Fruit fly (Drosophila melanogaster) whole organism, embryonic: ENCODE results near the gene CG33298.
A peak's percentile ranks its signal among the peaks of the same experiment; 100 is the strongest.

Experiments
- CG12155 ChIP-seq: fragments of 200-800 bp; sonication (Bioruptor generic); optimal IDR thresholded peaks from 3 replicates; lab custom pipeline; 2016; ENCODE audit warnings: missing biosample characterization, missing genetic modification characterization
- CG13287 ChIP-seq: fragments of 200-800 bp; sonication (Bioruptor generic); IDR thresholded peaks from 2 replicates; pipeline ENCODE4 v1.3.6; 2022; ENCODE audit warnings: missing biosample characterization, missing genetic modification characterization; ENCODE audit not compliant: partially characterized antibody
- CG14860 ChIP-seq: fragments of 200-800 bp; sonication (Bioruptor generic); IDR thresholded peaks from 3 replicates; pipeline ENCODE4 v1.3.6; 2022; ENCODE audit warnings: missing biosample characterization, missing genetic modification characterization; ENCODE audit not compliant: partially characterized antibody
- CG15269 ChIP-seq: fragments of 200-800 bp; sonication (Bioruptor generic); optimal IDR thresholded peaks from 2 replicates; lab custom pipeline; 2018; ENCODE audit warnings: missing biosample characterization, mild to moderate bottlenecking, missing genetic modification characterization, moderate library complexity
- CG15514 ChIP-seq: fragments of 200-800 bp; sonication (Bioruptor generic); optimal IDR thresholded peaks from 3 replicates; lab custom pipeline; 2017; ENCODE audit warnings: missing biosample characterization, missing genetic modification characterization, mild to moderate bottlenecking, moderate library complexity, missing genetic modification reagents
- CG18599 ChIP-seq: fragments of 200-800 bp; sonication (Bioruptor generic); optimal IDR thresholded peaks from 3 replicates; lab custom pipeline; 2017; ENCODE audit warnings: missing biosample characterization, missing genetic modification characterization, mild to moderate bottlenecking, moderate library complexity, missing genetic modification reagents
- CG2116 ChIP-seq: fragments of 200-800 bp; sonication (Bioruptor generic); optimal IDR thresholded peaks from 3 replicates; lab custom pipeline; 2018; ENCODE audit warnings: missing biosample characterization, mild to moderate bottlenecking, missing genetic modification characterization
- CG30020 ChIP-seq: fragments of 200-800 bp; optimal IDR thresholded peaks from 2 replicates; lab custom pipeline; 2019; ENCODE audit warnings: missing biosample characterization, mild to moderate bottlenecking, missing genetic modification characterization, moderate library complexity
- CG3163 ChIP-seq: fragments of 200-800 bp; sonication (Bioruptor generic); optimal IDR thresholded peaks from 3 replicates; lab custom pipeline; 2016; ENCODE audit warnings: missing biosample characterization, missing genetic modification characterization
- CG3407 ChIP-seq: fragments of 200-800 bp; sonication (Bioruptor generic); optimal IDR thresholded peaks from 2 replicates; lab custom pipeline; 2018; ENCODE audit warnings: missing biosample characterization, mild to moderate bottlenecking, missing genetic modification characterization
- CG3726 ChIP-seq: fragments of 200-800 bp; sonication (Bioruptor generic); IDR thresholded peaks from 3 replicates; pipeline ENCODE4, ENCODE4 v1.3.6; 2022; ENCODE audit warnings: missing biosample characterization, missing genetic modification characterization
- CG3847 ChIP-seq: fragments of 200-800 bp; sonication (Bioruptor generic); IDR thresholded peaks from 2 replicates; pipeline ENCODE4 v1.3.6; 2022; ENCODE audit warnings: missing biosample characterization, missing genetic modification characterization
- CG42726 ChIP-seq: fragments of 200-800 bp; sonication (Bioruptor generic); IDR thresholded peaks from 2 replicates; pipeline ENCODE4 v1.3.6; 2022; ENCODE audit warnings: missing biosample characterization, missing genetic modification characterization; ENCODE audit not compliant: partially characterized antibody
- CG7271 ChIP-seq: fragments of 200-800 bp; sonication (Bioruptor generic); optimal IDR thresholded peaks from 2 replicates; lab custom pipeline; 2018; ENCODE audit warnings: missing biosample characterization, mild to moderate bottlenecking, missing genetic modification characterization, moderate library complexity
- CG7987 ChIP-seq: fragments of 200-800 bp; sonication (Bioruptor generic); optimal IDR thresholded peaks from 2 replicates; lab custom pipeline; 2018; ENCODE audit warnings: missing biosample characterization, mild to moderate bottlenecking, missing genetic modification characterization, moderate library complexity
- CG8359 ChIP-seq: fragments of 200-800 bp; sonication (Bioruptor generic); optimal IDR thresholded peaks from 2 replicates; lab custom pipeline; 2017; ENCODE audit warnings: missing biosample characterization, mild to moderate bottlenecking, missing genetic modification characterization, borderline replicate concordance
- CG8388 ChIP-seq: fragments of 200-800 bp; sonication (Bioruptor generic); optimal IDR thresholded peaks from 2 replicates; lab custom pipeline; 2019; ENCODE audit warnings: missing biosample characterization, mild to moderate bottlenecking, missing genetic modification characterization, moderate library complexity
- Deaf1 ChIP-seq: fragments of 200-800 bp; optimal IDR thresholded peaks from 3 replicates; lab custom pipeline; 2019; ENCODE audit warnings: missing biosample characterization, mild to moderate bottlenecking, missing genetic modification characterization, moderate library complexity
- Dp ChIP-seq: fragments of 200-800 bp; sonication (Bioruptor generic); optimal IDR thresholded peaks from 2 replicates; lab custom pipeline; 2018; ENCODE audit warnings: missing biosample characterization, mild to moderate bottlenecking, missing genetic modification characterization, moderate library complexity
- Dref ChIP-seq: fragments of 200-800 bp; sonication (Bioruptor generic); IDR thresholded peaks from 2 replicates; pipeline ENCODE4 v1.3.6; 2022; ENCODE audit warnings: missing biosample characterization, missing genetic modification characterization
- Hsf ChIP-seq: fragments of 200-800 bp; sonication (Bioruptor generic); optimal IDR thresholded peaks from 3 replicates; lab custom pipeline; 2016; ENCODE audit warnings: missing biosample characterization, missing genetic modification characterization
- Jarid2 ChIP-seq: fragments of 200-800 bp; sonication (Bioruptor generic); optimal IDR thresholded peaks from 3 replicates; lab custom pipeline; 2017; ENCODE audit warnings: mild to moderate bottlenecking, missing biosample characterization, missing genetic modification reagents, missing genetic modification characterization
- Mad ChIP-seq: fragments of 200-800 bp; sonication (Bioruptor generic); optimal IDR thresholded peaks from 2 replicates; lab custom pipeline; 2016; ENCODE audit warnings: missing biosample characterization, missing genetic modification characterization
- Meics ChIP-seq: fragments of 200-800 bp; sonication (Bioruptor generic); optimal IDR thresholded peaks from 2 replicates; lab custom pipeline; 2017; ENCODE audit warnings: missing biosample characterization, mild to moderate bottlenecking, missing genetic modification characterization
- NC2β ChIP-seq: fragments of 200-800 bp; sonication (Bioruptor generic); optimal IDR thresholded peaks from 2 replicates; lab custom pipeline; 2016; ENCODE audit warnings: missing biosample characterization, missing genetic modification characterization
- Spps ChIP-seq: fragments of 200-800 bp; sonication (Bioruptor generic); optimal IDR thresholded peaks from 2 replicates; lab custom pipeline; 2018; ENCODE audit warnings: missing biosample characterization, mild to moderate bottlenecking, missing genetic modification characterization
- Taf1 ChIP-seq: fragments of 200-800 bp; sonication (Bioruptor generic); IDR thresholded peaks from 2 replicates; pipeline ENCODE4 v1.3.6; 2022; ENCODE audit warnings: missing biosample characterization, missing genetic modification characterization
- cg ChIP-seq: fragments of 200-800 bp; sonication (Bioruptor generic); optimal IDR thresholded peaks from 3 replicates; lab custom pipeline; 2019; ENCODE audit warnings: missing biosample characterization, mild to moderate bottlenecking, missing genetic modification characterization, moderate library complexity
- chif ChIP-seq, 2 experiments: fragments of 200-800 bp; sonication (Bioruptor generic); optimal IDR thresholded peaks; 3 replicates each; lab custom pipeline; 2016; ENCODE audit warnings: missing biosample characterization in 2 of 2, missing genetic modification characterization in 2 of 2
- dmrt99B ChIP-seq: fragments of 200-800 bp; sonication (Bioruptor generic); optimal IDR thresholded peaks from 2 replicates; lab custom pipeline; 2018; ENCODE audit warnings: missing biosample characterization, mild to moderate bottlenecking, missing genetic modification characterization, moderate library complexity
- dpn ChIP-seq, 2 experiments: fragments of 200-800 bp; sonication (Bioruptor generic); optimal IDR thresholded peaks; 3 replicates each; lab custom pipeline; 2016; ENCODE audit warnings: missing biosample characterization in 2 of 2, missing genetic modification characterization in 2 of 2
- ems ChIP-seq: fragments of 200-800 bp; sonication (Bioruptor generic); optimal IDR thresholded peaks from 3 replicates; lab custom pipeline; 2016; ENCODE audit warnings: missing biosample characterization, missing genetic modification characterization
- gem ChIP-seq: fragments of 200-800 bp; sonication (Bioruptor generic); optimal IDR thresholded peaks from 2 replicates; lab custom pipeline; 2019; ENCODE audit warnings: missing biosample characterization, mild to moderate bottlenecking, missing genetic modification characterization, moderate library complexity
- h ChIP-seq: fragments of >200 bp; optimal IDR thresholded peaks from 2 replicates; lab custom pipeline; 2017
- hkb ChIP-seq, 2 experiments: fragments of 200-800 bp in 1 of 2; fragments of >200 bp in 1 of 2; sonication (Bioruptor generic) in 1 of 2; IDR thresholded peaks in 1 of 2; optimal IDR thresholded peaks in 1 of 2; 2 replicates each; pipeline versions ENCODE4 v1.3.6 to Lab custom; 2017 to 2022; ENCODE audit warnings: missing biosample characterization in 1 of 2, missing genetic modification characterization in 1 of 2
- klu ChIP-seq: fragments of 200-800 bp; sonication (Bioruptor generic); IDR thresholded peaks from 2 replicates; pipeline ENCODE4 v1.3.6; 2022; ENCODE audit warnings: missing biosample characterization, missing genetic modification characterization
- maf-S ChIP-seq: fragments of 200-800 bp; sonication (Bioruptor generic); optimal IDR thresholded peaks from 2 replicates; lab custom pipeline; 2016; ENCODE audit warnings: missing biosample characterization, missing genetic modification characterization
- mam ChIP-seq: fragments of 200-800 bp; sonication (Bioruptor generic); optimal IDR thresholded peaks from 3 replicates; lab custom pipeline; 2016; ENCODE audit warnings: missing biosample characterization, missing genetic modification characterization
- nerfin-2 ChIP-seq: fragments of 200-800 bp; sonication (Bioruptor generic); IDR thresholded peaks from 2 replicates; pipeline ENCODE4 v1.3.6; 2022; ENCODE audit warnings: missing biosample characterization, missing genetic modification characterization; ENCODE audit not compliant: partially characterized antibody
- onecut ChIP-seq: fragments of 200-800 bp; sonication (Bioruptor generic); IDR thresholded peaks from 2 replicates; pipeline ENCODE4 v1.3.6; 2022; ENCODE audit warnings: missing biosample characterization, missing genetic modification characterization
- pita ChIP-seq: fragments of 200-800 bp; sonication (Bioruptor generic); optimal IDR thresholded peaks from 2 replicates; lab custom pipeline; 2017; ENCODE audit warnings: missing biosample characterization, mild to moderate bottlenecking, missing genetic modification characterization
- pum ChIP-seq: fragments of 200-800 bp; sonication (Bioruptor generic); optimal IDR thresholded peaks from 2 replicates; lab custom pipeline; 2016; ENCODE audit warnings: missing biosample characterization, missing genetic modification characterization
- sim ChIP-seq: fragments of 200-800 bp; sonication (Bioruptor generic); IDR thresholded peaks from 2 replicates; pipeline ENCODE4 v1.3.6; 2022; ENCODE audit warnings: missing biosample characterization, missing genetic modification characterization
- tin ChIP-seq: fragments of 200-800 bp; sonication (Bioruptor generic); optimal IDR thresholded peaks from 3 replicates; lab custom pipeline; 2016; ENCODE audit warnings: missing biosample characterization, missing genetic modification characterization
- tio ChIP-seq: fragments of 200-800 bp; sonication (Bioruptor generic); optimal IDR thresholded peaks from 2 replicates; lab custom pipeline; 2017; ENCODE audit warnings: missing biosample characterization, missing genetic modification characterization, inconsistent platforms
- tll ChIP-seq, 2 experiments: fragments of 200-800 bp in 1 of 2; fragments of >200 bp in 1 of 2; sonication (Bioruptor generic) in 1 of 2; optimal IDR thresholded peaks; 2 replicates each; lab custom pipeline; 2017 to 2019; ENCODE audit warnings: missing biosample characterization in 2 of 2, missing genetic modification characterization in 2 of 2, mild to moderate bottlenecking in 1 of 2, moderate library complexity in 1 of 2
- toy ChIP-seq: fragments of 200-800 bp; sonication (Bioruptor generic); IDR thresholded peaks from 2 replicates; pipeline ENCODE4 v1.3.6; 2022; ENCODE audit warnings: missing biosample characterization, missing genetic modification characterization
- trem ChIP-seq: fragments of 200-800 bp; optimal IDR thresholded peaks from 3 replicates; lab custom pipeline; 2019; ENCODE audit warnings: missing biosample characterization, mild to moderate bottlenecking, missing genetic modification characterization, moderate library complexity

CG33298 gene

DNA sequence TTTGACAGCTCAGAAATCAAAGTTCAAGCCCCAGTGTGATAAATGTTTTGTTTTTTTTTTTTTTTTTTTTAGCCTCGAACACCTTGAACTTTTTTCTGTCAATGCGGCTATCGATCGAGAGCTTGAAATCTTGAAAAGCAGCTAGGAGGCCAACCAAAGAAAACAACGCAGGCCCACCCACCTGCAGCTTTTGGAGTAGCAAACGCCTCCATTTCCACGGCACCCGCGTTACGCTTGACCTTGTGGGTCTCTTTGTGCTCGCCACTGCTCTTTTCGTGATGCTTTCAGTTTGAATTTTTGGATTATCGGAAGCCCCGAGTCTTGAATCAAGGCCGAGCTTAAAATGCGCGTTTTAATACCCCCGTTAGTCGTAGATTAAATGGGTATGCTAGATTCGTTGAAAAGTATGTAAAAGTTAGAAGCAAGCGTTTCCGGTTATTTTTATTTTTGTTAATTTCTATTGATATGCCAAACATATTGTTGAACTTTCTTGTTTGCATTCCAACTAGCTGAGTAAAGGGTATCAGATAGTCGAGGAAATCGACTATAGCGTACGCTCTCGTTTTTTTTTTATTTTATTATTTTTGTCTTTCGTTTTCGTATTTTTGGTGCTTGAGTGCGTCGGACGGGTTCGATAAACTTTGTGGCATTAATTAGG, 7.6 kb downstream of the CG33298 start (continued):
- peak; percentile 80 for TF ChIP-seq CG8388 (GFP tag; lab: Kevin White, UChicago)
- TF ChIP-seq nerfin-2 (GFP tag; lab: Robert Waterston, UW) = no peak
- peak; percentile 10 for TF ChIP-seq CG2116 (GFP tag; lab: Kevin White, UChicago)
- no peak for TF ChIP-seq h
- no peak for TF ChIP-seq CG7987 (GFP tag; lab: Kevin White, UChicago)
- TF ChIP-seq Mad (GFP tag; lab: Kevin White, UChicago) = peak; percentile 44
- TF ChIP-seq CG3847 (GFP tag; lab: Robert Waterston, UW) = peak; percentile 61; the same call in 1 of the 2 replicates
- TF ChIP-seq Dp = no peak
- no peak for TF ChIP-seq Dref (GFP tag; lab: Robert Waterston, UW)
- 0 out of 2 replicates have a peak, but pooled peaks have one; percentile 29 for TF ChIP-seq sim
- TF ChIP-seq tio (GFP tag; lab: Kevin White, UChicago) = peak; percentile 51
- TF ChIP-seq trem (tag; lab: Kevin White, UChicago) = no peak
- peak; percentile 8 for TF ChIP-seq CG3163 (GFP tag; lab: Kevin White, UChicago)
- peak; percentile 14 for TF ChIP-seq Deaf1
- no peak for TF ChIP-seq ems (GFP tag; lab: Kevin White, UChicago)
- no peak for TF ChIP-seq CG14860 (GFP tag; lab: Robert Waterston, UW)
- TF ChIP-seq gem (tag; lab: Kevin White, UChicago) = peak; percentile 88
- TF ChIP-seq CG3407 (GFP tag; lab: Kevin White, UChicago) = peak; percentile 64
- TF ChIP-seq klu (GFP tag; lab: Robert Waterston, UW) = peak; percentile 48
- TF ChIP-seq CG15514 (GFP tag; lab: Kevin White, UChicago) = peak; percentile 20
- peak; percentile 76; the same call in 1 of the 3 replicates for TF ChIP-seq CG3726 (GFP tag; lab: Robert Waterston, UW)
- TF ChIP-seq CG12155 (GFP tag; lab: Kevin White, UChicago) = peak; percentile 50
- TF ChIP-seq CG13287 = no peak; the same call in 1 of the 2 replicates
- peak; percentile 19 for TF ChIP-seq mam (GFP tag; lab: Kevin White, UChicago)
- TF ChIP-seq dpn (GFP tag; optimal IDR thresholded peaks at IDR 0.05; lab: Kevin White, UChicago) = peak in 1 of 2 experiments; percentile 69
- no peak for TF ChIP-seq cg (GFP tag; lab: Kevin White, UChicago)
- TF ChIP-seq maf-S (GFP tag; lab: Kevin White, UChicago) = no peak
- no peak for TF ChIP-seq CG30020 (tag; lab: Kevin White, UChicago)
- TF ChIP-seq Taf1 = no peak
- no peak for TF ChIP-seq CG8359 (GFP tag; lab: Kevin White, UChicago)
- TF ChIP-seq toy = 0 out of 2 replicates have a peak, but pooled peaks have one; percentile 27
- TF ChIP-seq Hsf (GFP tag; lab: Kevin White, UChicago) = peak; percentile 72
- TF ChIP-seq Spps (tag; lab: Kevin White, UChicago) = no peak
- no peak for TF ChIP-seq CG7271 (tag; lab: Kevin White, UChicago)
- peak; percentile 15 for TF ChIP-seq tin (GFP tag; lab: Kevin White, UChicago)
- TF ChIP-seq CG18599 (GFP tag; lab: Kevin White, UChicago) = peak; percentile 65
- no peak for TF ChIP-seq tll (GFP tag; optimal IDR thresholded peaks at IDR 0.05; lab: Kevin White, UChicago)
- TF ChIP-seq Jarid2 (GFP tag; lab: Kevin White, UChicago) = no peak
- TF ChIP-seq onecut (GFP tag; lab: Robert Waterston, UW) = peak; percentile 54
- TF ChIP-seq chif (GFP tag; optimal IDR thresholded peaks at IDR 0.05; lab: Kevin White, UChicago) = peak; percentile 41 to 48
- no peak for TF ChIP-seq NC2β (GFP tag; lab: Kevin White, UChicago)
- peak; percentile 76 for TF ChIP-seq dmrt99B (tag; lab: Kevin White, UChicago)
- peak; percentile 22 for TF ChIP-seq pum (GFP tag; lab: Kevin White, UChicago)
- TF ChIP-seq CG42726 (GFP tag; lab: Robert Waterston, UW) = no peak
- no peak for TF ChIP-seq hkb (optimal IDR thresholded peaks at IDR 0.05; lab: Kevin White, UChicago)
- TF ChIP-seq hkb (GFP tag; IDR thresholded peaks at IDR 0.05; lab: Robert Waterston, UW) = peak; percentile 92
- peak; percentile 65 for TF ChIP-seq Meics (GFP tag; lab: Kevin White, UChicago)
- no peak for TF ChIP-seq pita (GFP tag; lab: Kevin White, UChicago)
- TF ChIP-seq CG15269 (tag; lab: Kevin White, UChicago) = peak; percentile 88
